Fruit fly (Drosophila melanogaster): ENCODE measurements around the gene CG43739.

The CG43739 gene

DNA sequence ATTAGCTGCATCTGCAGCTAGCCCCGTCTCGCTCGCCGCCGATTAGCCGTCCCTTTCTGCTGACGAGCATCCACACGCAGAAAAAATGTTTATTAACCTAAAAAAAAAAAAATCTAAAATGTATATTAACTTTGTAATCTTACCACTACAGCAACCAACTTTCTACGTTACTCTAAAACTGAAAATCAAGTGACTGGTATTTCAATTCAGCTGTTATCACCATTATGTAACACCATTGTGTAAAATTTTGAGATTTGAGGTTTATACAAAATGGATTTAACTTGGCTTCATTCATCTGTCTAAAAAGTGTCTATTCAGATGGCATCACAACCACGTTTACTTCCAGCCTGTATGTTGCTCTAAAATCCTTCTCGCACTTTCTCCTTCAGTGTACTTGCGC, 17.7 kb upstream of the CG43739 start (continued):
- TF ChIP-seq Rfx (GFP tag; IDR thresholded peaks at IDR 0.05) (no peak), ab (GFP tag; optimal IDR thresholded peaks at IDR 0.05) (no peak), CG15696 (tag; optimal IDR thresholded peaks at IDR 0.05) (no peak), CG17829 (tag; optimal IDR thresholded peaks at IDR 0.05) (peak; percentile 4), NC2β (GFP tag; optimal IDR thresholded peaks at IDR 0.05) (no peak), lmd (GFP tag; IDR thresholded peaks at IDR 0.05) (no peak), Meics (GFP tag; optimal IDR thresholded peaks at IDR 0.05) (no peak), CrebB (tag; optimal IDR thresholded peaks at IDR 0.05) (no peak), CG13894 (tag; optimal IDR thresholded peaks at IDR 0.05) (no peak), insv (GFP tag; optimal IDR thresholded peaks at IDR 0.05) (no peak), fd96Cb (tag; optimal IDR thresholded peaks at IDR 0.05) (peak; percentile 33), nerfin-1 (tag; optimal IDR thresholded peaks at IDR 0.05) (no peak), Doc3 (GFP tag; IDR thresholded peaks at IDR 0.05; ENCODE audit: partially characterized antibody) (no peak), CG10274 (GFP tag; optimal IDR thresholded peaks at IDR 0.05) (no peak), tna (GFP tag; IDR thresholded peaks at IDR 0.05; ENCODE audit: partially characterized antibody) (no peak), MESR4 (GFP tag; optimal IDR thresholded peaks at IDR 0.05) (no peak), grn (GFP tag; optimal IDR thresholded peaks at IDR 0.05) (no peak), sima (GFP tag; optimal IDR thresholded peaks at IDR 0.05) (no peak), CG2712 (tag; optimal IDR thresholded peaks at IDR 0.05) (peak; percentile 48), Nf-YB (GFP tag; optimal IDR thresholded peaks at IDR 0.05) (no peak), HLHmδ (GFP tag; optimal IDR thresholded peaks at IDR 0.05) (no peak), CG13624 (GFP tag; optimal IDR thresholded peaks at IDR 0.05) (no peak), Deaf1 (tag; optimal IDR thresholded peaks at IDR 0.05) (no peak), CG10431 (GFP tag; optimal IDR thresholded peaks at IDR 0.05) (no peak), YL-1 (GFP tag; optimal IDR thresholded peaks at IDR 0.05) (no peak), CG11695 (GFP tag; IDR thresholded peaks at IDR 0.05) (no peak), chif (GFP tag; optimal IDR thresholded peaks at IDR 0.05) (peak in 1 of 2 experiments; percentile 2), Blimp-1 (GFP tag; optimal IDR thresholded peaks at IDR 0.05) (peak; percentile 40), Hr78 (GFP tag; optimal IDR thresholded peaks at IDR 0.05) (no peak), dmrt99B (tag; optimal IDR thresholded peaks at IDR 0.05) (peak; percentile 38), klu (GFP tag; IDR thresholded peaks at IDR 0.05) (no peak), Ssrp (tag; optimal IDR thresholded peaks at IDR 0.05) (peak; percentile 13), hb (GFP tag; IDR thresholded peaks at IDR 0.05; ENCODE audit: partially characterized antibody) (no peak), eve (GFP tag; optimal IDR thresholded peaks at IDR 0.05) (no peak), CG8089 (GFP tag; optimal IDR thresholded peaks at IDR 0.05) (no peak), Pdp1 (GFP tag; optimal IDR thresholded peaks at IDR 0.05) (peak in 1 of 2 experiments; percentile 87), CG34422 (GFP tag; IDR thresholded peaks at IDR 0.05) (no peak), Myb (GFP tag; optimal IDR thresholded peaks at IDR 0.05) (no peak), otp (GFP tag; IDR thresholded peaks at IDR 0.05) (no peak), CG11093 (GFP tag; IDR thresholded peaks at IDR 0.05) (no peak), unpg (GFP tag; optimal IDR thresholded peaks at IDR 0.05) (no peak), E2f1 (GFP tag; IDR thresholded peaks at IDR 0.05) (no peak), CG13123 (GFP tag; optimal IDR thresholded peaks at IDR 0.05) (no peak), al (GFP tag; IDR thresholded peaks at IDR 0.05) (no peak), CG3726 (GFP tag; IDR thresholded peaks at IDR 0.05) (no peak), CG6689 (GFP tag; IDR thresholded peaks at IDR 0.05) (no peak), CG17359 (tag; optimal IDR thresholded peaks at IDR 0.05) (no peak), eyg (GFP tag; optimal IDR thresholded peaks at IDR 0.05) (no peak), z (GFP tag; IDR thresholded peaks at IDR 0.05) (no peak), Xbp1 (GFP tag; optimal IDR thresholded peaks at IDR 0.05) (peak; percentile 20), CG4707 (GFP tag; optimal IDR thresholded peaks at IDR 0.05) (no peak)
